Worm (Caenorhabditis elegans) whole organism, late embryonic: ENCODE results near the gene lgc-32.

ENCODE experiments used
- F13H6.1 ChIP-seq: sonication (generic microtip); optimal IDR thresholded peaks from 2 replicates; lab custom pipeline; 2016; ENCODE audit warnings: missing genetic modification characterization, missing compliant biosample characterization
- K02D7.2 ChIP-seq: sonication (generic microtip); optimal IDR thresholded peaks from 2 replicates; lab custom pipeline; 2017; ENCODE audit warnings: mild to moderate bottlenecking, missing genetic modification characterization, missing compliant biosample characterization
- ceh-2 ChIP-seq: sonication (generic microtip); optimal IDR thresholded peaks from 2 replicates; lab custom pipeline; 2016; ENCODE audit warnings: missing genotype, missing genetic modification characterization, missing compliant biosample characterization
- ets-4 ChIP-seq: sonication (generic microtip); optimal IDR thresholded peaks from 2 replicates; lab custom pipeline; 2016; ENCODE audit warnings: missing genetic modification characterization, missing compliant biosample characterization
- nhr-11 ChIP-seq: fragments of 150-350 bp; optimal IDR thresholded peaks from 2 replicates; lab custom pipeline; 2014; ENCODE audit warnings: missing biosample characterization, missing genetic modification characterization
- pha-4 ChIP-seq: fragments of 150-350 bp; optimal IDR thresholded peaks from 2 replicates; lab custom pipeline; 2018; ENCODE audit warnings: missing biosample characterization, missing genetic modification reagents, missing genetic modification characterization

ce11 chrX:666125-666524 lies 5.8 kb upstream of the lgc-32 start, which contains the start of gene T19D7.5:
- TF ChIP-seq F13H6.1 (tag; lab: Kevin White, UChicago) (no peak), ets-4 (tag; lab: Kevin White, UChicago) (no peak), nhr-11 (tag; lab: Kevin White, UChicago) (no peak), ceh-2 (tag; lab: Kevin White, UChicago) (no peak), K02D7.2 (tag; lab: Kevin White, UChicago) (no peak), pha-4 (no peak)
